Worm (Caenorhabditis elegans) whole organism, mixed stage, embryonic: ENCODE measurements around the gene algn-9.

Source experiments
- M03D4.4 ChIP-seq: sonication (generic microtip); optimal IDR thresholded peaks from 2 replicates; lab custom pipeline; 2017; ENCODE audit warnings: mild to moderate bottlenecking, missing genetic modification characterization, missing compliant biosample characterization
- bed-3 ChIP-seq: fragments of 200-800 bp; sonication (Bioruptor generic); optimal IDR thresholded peaks from 3 replicates; lab custom pipeline; 2018; ENCODE audit warnings: mild to moderate bottlenecking, missing genetic modification characterization, moderate library complexity, missing compliant biosample characterization
- blmp-1 ChIP-seq: fragments of 150-350 bp; optimal IDR thresholded peaks from 2 replicates; lab custom pipeline; 2014; ENCODE audit warnings: missing biosample characterization, missing genetic modification characterization
- ceh-39 ChIP-seq: fragments of 150-350 bp; optimal IDR thresholded peaks from 2 replicates; lab custom pipeline; 2014; ENCODE audit warnings: missing biosample characterization, missing genetic modification characterization
- ceh-43 ChIP-seq: fragments of 200-800 bp; sonication (Bioruptor generic); optimal IDR thresholded peaks from 2 replicates; lab custom pipeline; 2018; ENCODE audit warnings: mild to moderate bottlenecking, missing genetic modification characterization, moderate library complexity, missing compliant biosample characterization
- ceh-83 ChIP-seq: fragments of 200-800 bp; sonication (Bioruptor generic); optimal IDR thresholded peaks from 2 replicates; lab custom pipeline; 2018; ENCODE audit warnings: mild to moderate bottlenecking, missing genetic modification characterization, missing compliant biosample characterization
- ces-1 ChIP-seq: fragments of 150-350 bp; optimal IDR thresholded peaks from 2 replicates; lab custom pipeline; 2014; ENCODE audit warnings: missing biosample characterization, missing genetic modification reagents, missing genetic modification characterization
- cnd-1 ChIP-seq: fragments of 200-800 bp; sonication (Bioruptor generic); optimal IDR thresholded peaks from 2 replicates; lab custom pipeline; 2018; ENCODE audit warnings: mild to moderate bottlenecking, missing genetic modification characterization, missing compliant biosample characterization
- drap-1 ChIP-seq: fragments of 200-800 bp; sonication (Bioruptor generic); optimal IDR thresholded peaks from 3 replicates; lab custom pipeline; 2018; ENCODE audit warnings: mild to moderate bottlenecking, missing genetic modification characterization, missing compliant biosample characterization
- elt-1 ChIP-seq: sonication (generic microtip); optimal IDR thresholded peaks from 2 replicates; lab custom pipeline; 2017; ENCODE audit warnings: missing genetic modification characterization, mild to moderate bottlenecking, missing compliant biosample characterization, antibody characterized with exemption, moderate library complexity, borderline replicate concordance; ENCODE audit not compliant: insufficient read depth
- elt-3 ChIP-seq: fragments of 150-350 bp; optimal IDR thresholded peaks from 2 replicates; lab custom pipeline; 2014; ENCODE audit warnings: missing biosample characterization, missing genetic modification characterization
- flh-1 ChIP-seq: fragments of 200-800 bp; sonication (Bioruptor generic); optimal IDR thresholded peaks from 2 replicates; lab custom pipeline; 2018; ENCODE audit warnings: mild to moderate bottlenecking, missing genetic modification characterization, moderate library complexity, missing compliant biosample characterization
- ham-2 ChIP-seq: fragments of 200-800 bp; sonication (Bioruptor generic); optimal IDR thresholded peaks from 2 replicates; lab custom pipeline; 2018; ENCODE audit warnings: mild to moderate bottlenecking, missing genetic modification characterization, missing compliant biosample characterization
- hlh-1 ChIP-seq: fragments of 150-350 bp; optimal IDR thresholded peaks from 2 replicates; lab custom pipeline; 2014; ENCODE audit warnings: missing biosample characterization, missing genetic modification reagents, missing genetic modification characterization
- lsy-2 ChIP-seq: fragments of 150-350 bp; optimal IDR thresholded peaks from 2 replicates; lab custom pipeline; 2014; ENCODE audit warnings: missing biosample characterization, missing genetic modification characterization
- mab-5 ChIP-seq: fragments of 150-350 bp; optimal IDR thresholded peaks from 2 replicates; lab custom pipeline; 2014; ENCODE audit warnings: missing biosample characterization, missing genetic modification characterization
- mls-2 ChIP-seq: sonication (generic microtip); optimal IDR thresholded peaks from 2 replicates; lab custom pipeline; 2016; ENCODE audit warnings: mild to moderate bottlenecking, missing genetic modification characterization, moderate library complexity, missing compliant biosample characterization
- nhr-12 ChIP-seq: fragments of 150-350 bp; optimal IDR thresholded peaks from 2 replicates; lab custom pipeline; 2014; ENCODE audit warnings: missing biosample characterization, missing genetic modification characterization
- nhr-2 ChIP-seq: fragments of 150-350 bp; optimal IDR thresholded peaks from 2 replicates; lab custom pipeline; 2014; ENCODE audit warnings: missing biosample characterization, missing genetic modification characterization
- nhr-237 ChIP-seq: fragments of 150-350 bp; optimal IDR thresholded peaks from 2 replicates; lab custom pipeline; 2014; ENCODE audit warnings: missing biosample characterization, missing genetic modification characterization
- nhr-28 ChIP-seq: fragments of 150-350 bp; optimal IDR thresholded peaks from 2 replicates; lab custom pipeline; 2014; ENCODE audit warnings: missing biosample characterization, missing genetic modification characterization
- nhr-76 ChIP-seq: sonication (generic microtip); optimal IDR thresholded peaks from 2 replicates; lab custom pipeline; 2017; ENCODE audit warnings: missing biosample characterization, missing genetic modification characterization
- pha-4 ChIP-seq: fragments of 150-350 bp; optimal IDR thresholded peaks from 2 replicates; lab custom pipeline; 2018; ENCODE audit warnings: missing biosample characterization, missing genetic modification reagents, missing genetic modification characterization
- sem-2 ChIP-seq: fragments of 200-800 bp; sonication (Bioruptor generic); optimal IDR thresholded peaks from 2 replicates; lab custom pipeline; 2018; ENCODE audit warnings: mild to moderate bottlenecking, missing genetic modification characterization, missing compliant biosample characterization
- sptf-1 ChIP-seq: sonication (generic microtip); optimal IDR thresholded peaks from 2 replicates; lab custom pipeline; 2017; ENCODE audit warnings: mild to moderate bottlenecking, missing genetic modification characterization, moderate library complexity, missing compliant biosample characterization
- tbx-8 ChIP-seq: fragments of 200-800 bp; sonication (Bioruptor generic); optimal IDR thresholded peaks from 2 replicates; lab custom pipeline; 2018; ENCODE audit warnings: mild to moderate bottlenecking, missing genetic modification characterization, moderate library complexity, missing compliant biosample characterization
- unc-120 ChIP-seq: sonication (generic microtip); optimal IDR thresholded peaks from 2 replicates; lab custom pipeline; 2017; ENCODE audit warnings: missing genetic modification characterization, missing compliant biosample characterization; ENCODE audit not compliant: poor library complexity, severe bottlenecking
- unc-39 ChIP-seq: fragments of 150-350 bp; optimal IDR thresholded peaks from 2 replicates; lab custom pipeline; 2014; ENCODE audit warnings: missing biosample characterization, missing genetic modification characterization
- unc-62 ChIP-seq: fragments of 150-350 bp; optimal IDR thresholded peaks from 2 replicates; lab custom pipeline; 2014; ENCODE audit warnings: missing biosample characterization, missing genetic modification reagents, missing genetic modification characterization
- zip-8 ChIP-seq: fragments of 150-350 bp; optimal IDR thresholded peaks from 2 replicates; lab custom pipeline; 2014; ENCODE audit warnings: missing biosample characterization, missing genetic modification characterization
- ztf-11 ChIP-seq: fragments of 150-350 bp; optimal IDR thresholded peaks from 2 replicates; lab custom pipeline; 2014; ENCODE audit warnings: missing biosample characterization, missing genetic modification characterization

Gene algn-9

DNA sequence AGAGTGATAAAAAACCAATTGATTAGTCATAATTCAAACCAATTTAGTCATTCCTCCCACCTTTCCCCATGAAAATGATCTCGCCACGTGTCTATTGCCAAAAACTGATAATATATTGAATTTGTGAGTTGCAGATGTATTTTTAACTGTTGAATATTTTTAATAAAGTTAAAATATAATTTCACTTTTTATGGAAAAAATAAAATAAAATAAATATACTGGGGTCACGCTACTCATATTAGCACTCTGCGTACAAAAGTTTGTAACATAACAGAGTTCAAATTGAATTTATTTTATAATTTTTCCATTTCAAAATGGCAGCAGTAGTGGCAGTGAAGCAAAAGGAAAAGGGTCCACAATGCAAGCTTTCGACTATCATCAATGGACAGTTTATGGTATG is 34.0 kb downstream of the algn-9 start, which contains the start of gene C14A4.13:
Gene C14A4.13 (plus strand): TSS at position 301 of the 400 bp plus-strand sequence.
- no peak for TF ChIP-seq ztf-11 (tag; lab: Kevin White, UChicago)
- no peak for TF ChIP-seq tbx-8
- no peak for TF ChIP-seq sem-2 (GFP tag; lab: Kevin White, UChicago)
- TF ChIP-seq drap-1 (GFP tag; lab: Kevin White, UChicago): no peak
- no peak for TF ChIP-seq zip-8 (tag; lab: Kevin White, UChicago)
- TF ChIP-seq nhr-12 (tag; lab: Kevin White, UChicago): no peak
- no peak for TF ChIP-seq cnd-1 (tag; lab: Kevin White, UChicago)
- TF ChIP-seq flh-1 (GFP tag; lab: Kevin White, UChicago): no peak
- TF ChIP-seq unc-120 (tag; lab: Kevin White, UChicago): no peak
- no peak for TF ChIP-seq hlh-1 (tag; lab: Kevin White, UChicago)
- no peak for TF ChIP-seq ces-1
- TF ChIP-seq nhr-28 (tag; lab: Kevin White, UChicago): no peak

ce11 chrII:10621965-10622364 is 37.8 kb downstream of the algn-9 start, which contains the start of gene cutl-9:
TSS of gene cutl-9 (plus strand) at chrII:10622265.
- no peak for TF ChIP-seq blmp-1 (tag; lab: Kevin White, UChicago)
- TF ChIP-seq flh-1 (GFP tag; lab: Kevin White, UChicago): no peak
- no peak for TF ChIP-seq mab-5 (tag; lab: Kevin White, UChicago)
- TF ChIP-seq tbx-8: no peak
- TF ChIP-seq hlh-1 (tag; lab: Kevin White, UChicago): no peak
- TF ChIP-seq drap-1 (GFP tag; lab: Kevin White, UChicago): no peak
- TF ChIP-seq unc-62: no peak
- no peak for TF ChIP-seq sem-2 (GFP tag; lab: Kevin White, UChicago)
- no peak for TF ChIP-seq ham-2 (GFP tag; lab: Kevin White, UChicago)
- TF ChIP-seq nhr-28 (tag; lab: Kevin White, UChicago): no peak
- TF ChIP-seq M03D4.4 (tag; lab: Kevin White, UChicago): no peak
- TF ChIP-seq ceh-39: no peak
- TF ChIP-seq pha-4 (tag; lab: Kevin White, UChicago): no peak
- TF ChIP-seq elt-3: no peak
- no peak for TF ChIP-seq unc-120 (tag; lab: Kevin White, UChicago)
- no peak for TF ChIP-seq ceh-83 (GFP tag; lab: Kevin White, UChicago)
- TF ChIP-seq bed-3 (GFP tag; lab: Kevin White, UChicago): no peak
- TF ChIP-seq mls-2 (tag; lab: Kevin White, UChicago): no peak
- TF ChIP-seq ztf-11 (tag; lab: Kevin White, UChicago): no peak
- no peak for TF ChIP-seq cnd-1 (tag; lab: Kevin White, UChicago)

DNA sequence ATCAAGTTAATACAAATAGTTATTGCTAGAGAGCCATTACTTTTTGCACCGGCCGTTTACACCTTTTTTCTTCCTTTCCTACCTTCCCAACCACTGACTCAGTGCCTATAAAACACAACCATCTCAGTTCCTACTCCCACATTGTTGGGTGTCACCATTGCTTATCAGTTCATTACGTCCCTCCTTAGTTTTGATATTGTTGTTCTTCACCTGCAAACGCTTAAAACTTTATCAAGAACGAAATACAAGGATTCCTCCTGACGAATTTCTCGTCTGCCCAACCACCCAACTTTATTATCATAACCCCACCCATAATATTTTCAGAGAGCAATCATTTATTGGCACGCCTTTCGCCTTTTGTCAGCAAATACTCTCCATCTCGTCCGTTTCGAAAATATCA is 43.0 kb downstream of the algn-9 start:
- TF ChIP-seq ham-2 (GFP tag; lab: Kevin White, UChicago) (no peak), elt-3 (no peak)

- no peak for TF ChIP-seq flh-1 (GFP tag; lab: Kevin White, UChicago)
- TF ChIP-seq unc-62: no peak
- no peak for TF ChIP-seq pha-4 (tag; lab: Kevin White, UChicago)
- no peak for TF ChIP-seq drap-1 (GFP tag; lab: Kevin White, UChicago)
- TF ChIP-seq nhr-237 (tag; lab: Kevin White, UChicago): no peak
- no peak for TF ChIP-seq ceh-43 (GFP tag; lab: Kevin White, UChicago)
- no peak for TF ChIP-seq mls-2 (tag; lab: Kevin White, UChicago)
- TF ChIP-seq nhr-28 (tag; lab: Kevin White, UChicago): no peak
- no peak for TF ChIP-seq elt-3
- TF ChIP-seq ceh-39: no peak
- no peak for TF ChIP-seq unc-39
- no peak for TF ChIP-seq ceh-83 (GFP tag; lab: Kevin White, UChicago)
- TF ChIP-seq bed-3 (GFP tag; lab: Kevin White, UChicago): no peak
Observed at ce11 chrII:10627963-10628362, 43.8 kb downstream of the algn-9 start, which contains the start of gene M28.8. TSS of gene M28.8 (plus strand) at chrII:10628263.

DNA sequence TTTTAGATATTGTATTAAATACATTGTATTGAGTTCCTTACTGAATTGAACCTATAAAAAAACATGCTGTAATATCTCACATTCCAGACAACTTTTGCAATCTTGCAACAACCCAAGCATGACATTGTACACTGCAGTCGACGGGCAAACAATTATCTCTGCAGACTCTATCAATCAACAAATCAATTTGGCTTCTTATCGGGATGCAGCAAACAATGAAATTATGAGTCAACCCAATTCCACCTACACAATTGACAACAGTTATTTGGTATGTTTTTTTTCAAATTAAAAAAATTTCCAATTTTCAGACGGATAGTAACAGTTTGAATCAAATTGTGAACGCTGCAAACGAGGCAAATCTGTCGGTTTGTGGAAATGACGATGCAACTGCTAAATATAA is 46.8 kb downstream of the algn-9 start:
- no peak for TF ChIP-seq lsy-2 (tag; lab: Kevin White, UChicago)
- TF ChIP-seq sptf-1: no peak
- TF ChIP-seq drap-1 (GFP tag; lab: Kevin White, UChicago): no peak
- TF ChIP-seq hlh-1 (tag; lab: Kevin White, UChicago): no peak
- no peak for TF ChIP-seq nhr-76 (tag; lab: Kevin White, UChicago)
- TF ChIP-seq mab-5 (tag; lab: Kevin White, UChicago): no peak
- TF ChIP-seq ceh-83 (GFP tag; lab: Kevin White, UChicago): no peak
- TF ChIP-seq ham-2 (GFP tag; lab: Kevin White, UChicago): no peak
- TF ChIP-seq mls-2 (tag; lab: Kevin White, UChicago): no peak
- no peak for TF ChIP-seq blmp-1 (tag; lab: Kevin White, UChicago)
- no peak for TF ChIP-seq nhr-12 (tag; lab: Kevin White, UChicago)
- TF ChIP-seq unc-120 (tag; lab: Kevin White, UChicago): no peak
- no peak for TF ChIP-seq nhr-2 (tag; lab: Kevin White, UChicago)
- no peak for TF ChIP-seq elt-1
- no peak for TF ChIP-seq ztf-11 (tag; lab: Kevin White, UChicago)
- TF ChIP-seq unc-39: no peak
- no peak for TF ChIP-seq ceh-39
- TF ChIP-seq nhr-237 (tag; lab: Kevin White, UChicago): no peak
